Worm (Caenorhabditis elegans) whole organism, L4 larva: Measurements from ENCODE around the gene C10A4.2.

Experiments
- Y48G9A.11 ChIP-seq: fragments of 200-800 bp; sonication (Bioruptor generic); IDR thresholded peaks from 2 replicates; pipeline ENCODE4 v1.3.6; 2022; ENCODE audit warnings: missing genetic modification reagents, missing genetic modification characterization, missing compliant biosample characterization
- ces-1 ChIP-seq: fragments of 150-350 bp; sonication (generic microtip); optimal IDR thresholded peaks from 4 replicates; lab custom pipeline; 2014; ENCODE audit warnings: missing biosample characterization, missing genetic modification reagents, missing genetic modification characterization
- daf-8 ChIP-seq: fragments of 200-800 bp; sonication (Bioruptor generic); IDR thresholded peaks from 2 replicates; pipeline ENCODE4 v1.3.6; 2022; ENCODE audit warnings: missing genetic modification characterization, missing compliant biosample characterization
- egl-27 ChIP-seq: sonication (generic microtip); optimal IDR thresholded peaks from 3 replicates; lab custom pipeline; 2017; ENCODE audit warnings: missing biosample characterization, missing genetic modification reagents, missing genetic modification characterization
- fos-1 ChIP-seq: fragments of 150-350 bp; optimal IDR thresholded peaks from 2 replicates; lab custom pipeline; 2014; ENCODE audit warnings: missing biosample characterization, missing genetic modification characterization
- nhr-10 ChIP-seq: fragments of 150-350 bp; optimal IDR thresholded peaks from 2 replicates; lab custom pipeline; 2014; ENCODE audit warnings: missing biosample characterization, missing genetic modification characterization
- nhr-11 ChIP-seq: fragments of 150-350 bp; optimal IDR thresholded peaks from 2 replicates; lab custom pipeline; 2014; ENCODE audit warnings: missing biosample characterization, missing genetic modification characterization
- nhr-77 ChIP-seq: fragments of 150-350 bp; optimal IDR thresholded peaks from 2 replicates; lab custom pipeline; 2014; ENCODE audit warnings: missing biosample characterization, missing genetic modification characterization
- set-16 ChIP-seq: fragments of 200-800 bp; sonication (Bioruptor generic); IDR thresholded peaks from 2 replicates; pipeline ENCODE4 v1.3.6; 2022; ENCODE audit warnings: missing genetic modification reagents, missing genetic modification characterization, missing compliant biosample characterization
- zfp-2 ChIP-seq: sonication (generic microtip); optimal IDR thresholded peaks from 2 replicates; lab custom pipeline; 2016; ENCODE audit warnings: mild to moderate bottlenecking, missing genetic modification characterization, missing compliant biosample characterization

ce11 chrX:7431165-7431564, 21.1 kb downstream of the C10A4.2 start, which contains the start of gene clc-2:
- TF ChIP-seq egl-27 (no peak), nhr-10 (tag; lab: Kevin White, UChicago) (no peak), fos-1 (tag; lab: Kevin White, UChicago) (no peak), nhr-77 (tag; lab: Kevin White, UChicago) (no peak), Y48G9A.11 (no peak), set-16 (GFP tag; lab: Robert Waterston, UW) (no peak), ces-1 (no peak), daf-8 (GFP tag; lab: Robert Waterston, UW) (no peak), nhr-11 (no peak), zfp-2 (tag; lab: Kevin White, UChicago) (no peak)
